Fruit fly (Drosophila melanogaster): ENCODE measurements around the gene sta.

DNA sequence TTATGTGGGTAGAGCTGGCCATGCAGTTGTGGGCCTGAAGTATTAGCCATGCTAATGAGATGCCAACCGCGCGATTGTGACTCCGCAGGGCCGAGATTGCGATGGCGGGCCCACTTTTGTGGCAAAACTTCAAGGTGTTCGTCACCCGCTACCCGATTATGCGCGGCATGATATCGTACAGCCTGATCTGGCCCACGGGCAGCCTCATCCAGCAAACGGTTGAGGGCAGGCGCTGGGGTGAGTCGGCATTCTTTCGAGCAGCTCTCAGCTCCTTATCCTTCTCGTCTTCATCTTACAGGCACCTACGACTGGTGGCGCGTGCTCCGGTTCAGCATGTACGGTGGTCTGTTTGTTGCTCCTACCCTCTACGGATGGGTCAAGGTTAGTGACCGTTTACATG is 13.5 kb downstream of the sta start, which contains the start of gene CG32808:
- TF ChIP-seq CG8159 (tag; optimal IDR thresholded peaks at IDR 0.05): no peak
- no peak for TF ChIP-seq Snoo (tag; optimal IDR thresholded peaks at IDR 0.05)
- no peak for TF ChIP-seq CG17806 (tag; optimal IDR thresholded peaks at IDR 0.05)
- TF ChIP-seq fd96Ca (GFP tag; IDR thresholded peaks at IDR 0.05): no peak
- no peak for TF ChIP-seq CG8301 (tag; optimal IDR thresholded peaks at IDR 0.05)
- no peak for TF ChIP-seq CG13204 (GFP tag; optimal IDR thresholded peaks at IDR 0.05)
